Fruit fly (Drosophila melanogaster) whole organism, embryonic: ENCODE measurements around the gene pyx.
A peak's percentile ranks its signal among the peaks of the same experiment; 100 is the strongest.

Experiments used
- Ada2b ChIP-seq: fragments of 200-800 bp; sonication (Bioruptor generic); IDR thresholded peaks from 2 replicates; pipeline ENCODE4 v1.3.6; 2022; ENCODE audit warnings: missing biosample characterization, missing genetic modification characterization
- Atf3 ChIP-seq: fragments of 200-800 bp; sonication (Bioruptor generic); optimal IDR thresholded peaks from 3 replicates; lab custom pipeline; 2016; ENCODE audit warnings: missing biosample characterization, missing genetic modification characterization
- Blimp-1 ChIP-seq: fragments of 200-800 bp; sonication (Bioruptor generic); optimal IDR thresholded peaks from 3 replicates; lab custom pipeline; 2018; ENCODE audit warnings: missing biosample characterization, missing genetic modification characterization, mild to moderate bottlenecking, moderate library complexity, missing genetic modification reagents
- CG10274 ChIP-seq: fragments of 200-800 bp; sonication (Bioruptor generic); optimal IDR thresholded peaks from 3 replicates; lab custom pipeline; 2017; ENCODE audit warnings: missing biosample characterization, mild to moderate bottlenecking, missing genetic modification characterization
- CG10366 ChIP-seq: fragments of 200-800 bp; sonication (Bioruptor generic); IDR thresholded peaks from 2 replicates; pipeline ENCODE4 v1.3.6; 2022; ENCODE audit warnings: missing biosample characterization, missing genetic modification characterization
- CG11456 ChIP-seq: fragments of 200-800 bp; sonication (Bioruptor generic); IDR thresholded peaks from 3 replicates; pipeline ENCODE4 v1.3.6; 2022; ENCODE audit warnings: missing biosample characterization, missing genetic modification characterization
- CG11695 ChIP-seq: fragments of 200-800 bp; sonication (Bioruptor generic); IDR thresholded peaks from 3 replicates; pipeline ENCODE4 v1.3.6; 2022; ENCODE audit warnings: missing biosample characterization, missing genetic modification characterization
- CG1603 ChIP-seq: fragments of 200-800 bp; sonication (Bioruptor generic); optimal IDR thresholded peaks from 2 replicates; lab custom pipeline; 2019; ENCODE audit warnings: missing biosample characterization, mild to moderate bottlenecking, missing genetic modification characterization, moderate library complexity
- CG17912 ChIP-seq: fragments of 200-800 bp; sonication (Bioruptor generic); optimal IDR thresholded peaks from 2 replicates; lab custom pipeline; 2018; ENCODE audit warnings: missing biosample characterization, mild to moderate bottlenecking, missing genetic modification characterization
- CG18011 ChIP-seq: fragments of 200-800 bp; sonication (Bioruptor generic); optimal IDR thresholded peaks from 2 replicates; lab custom pipeline; 2017; ENCODE audit warnings: missing biosample characterization, missing genetic modification characterization, mild to moderate bottlenecking, moderate library complexity, missing genotype
- CG34224 ChIP-seq: fragments of 200-800 bp; sonication (Bioruptor generic); IDR thresholded peaks from 3 replicates; pipeline ENCODE4 v1.3.6; 2022; ENCODE audit warnings: missing biosample characterization, missing genetic modification characterization; ENCODE audit not compliant: partially characterized antibody
- CG34422 ChIP-seq: fragments of 200-800 bp; sonication (Bioruptor generic); IDR thresholded peaks from 3 replicates; pipeline ENCODE4 v1.3.6; 2022; ENCODE audit warnings: missing biosample characterization, missing genetic modification characterization
- CG4617 ChIP-seq: fragments of 200-800 bp; sonication (Bioruptor generic); optimal IDR thresholded peaks from 3 replicates; lab custom pipeline; 2016; ENCODE audit warnings: missing biosample characterization, missing genetic modification characterization, borderline replicate concordance
- CG4820 ChIP-seq: fragments of 200-800 bp; sonication (Bioruptor generic); optimal IDR thresholded peaks from 3 replicates; lab custom pipeline; 2016; ENCODE audit warnings: missing biosample characterization, missing genetic modification characterization
- CG7987 ChIP-seq: fragments of 200-800 bp; sonication (Bioruptor generic); optimal IDR thresholded peaks from 2 replicates; lab custom pipeline; 2018; ENCODE audit warnings: missing biosample characterization, mild to moderate bottlenecking, missing genetic modification characterization, moderate library complexity
- CG9932 ChIP-seq: fragments of 200-800 bp; sonication (Bioruptor generic); IDR thresholded peaks from 2 replicates; pipeline ENCODE4 v1.3.6; 2022; ENCODE audit warnings: missing biosample characterization, missing genetic modification characterization
- Dbx ChIP-seq: fragments of 200-800 bp; sonication (Bioruptor generic); IDR thresholded peaks from 3 replicates; pipeline ENCODE4 v1.3.6; 2022; ENCODE audit warnings: missing biosample characterization, missing genetic modification characterization
- E2f1 ChIP-seq: fragments of 200-800 bp; sonication (Bioruptor generic); IDR thresholded peaks from 2 replicates; pipeline ENCODE4 v1.3.6; 2022; ENCODE audit warnings: missing biosample characterization, missing genetic modification characterization
- E2f2 ChIP-seq: fragments of 200-800 bp; sonication (Bioruptor generic); IDR thresholded peaks from 2 replicates; pipeline ENCODE4 v1.3.6; 2022; ENCODE audit warnings: missing biosample characterization, missing genetic modification characterization
- Fer1 ChIP-seq: fragments of 200-800 bp; sonication (Bioruptor generic); optimal IDR thresholded peaks from 2 replicates; lab custom pipeline; 2017; ENCODE audit warnings: missing biosample characterization, mild to moderate bottlenecking, missing genetic modification characterization
- Fer3 ChIP-seq: fragments of 200-800 bp; sonication (Bioruptor generic); optimal IDR thresholded peaks from 2 replicates; lab custom pipeline; 2018; ENCODE audit warnings: missing biosample characterization, mild to moderate bottlenecking, missing genetic modification characterization, moderate library complexity
- Gsc ChIP-seq: fragments of 200-800 bp; sonication (Bioruptor generic); IDR thresholded peaks from 2 replicates; pipeline ENCODE4 v1.3.6; 2022; ENCODE audit warnings: missing biosample characterization, missing genetic modification characterization
- H2.0 ChIP-seq: fragments of 200-800 bp; sonication (Bioruptor generic); IDR thresholded peaks from 2 replicates; pipeline ENCODE4 v1.3.6; 2022; ENCODE audit warnings: missing biosample characterization, missing genetic modification characterization
- HLH3B ChIP-seq: fragments of 200-800 bp; sonication (Bioruptor generic); IDR thresholded peaks from 2 replicates; pipeline ENCODE4 v1.3.6; 2022; ENCODE audit warnings: missing biosample characterization, missing genetic modification characterization
- Med ChIP-seq: fragments of 200-800 bp; sonication (Bioruptor generic); peaks from one replicate; lab custom pipeline; 2016; ENCODE audit warnings: missing biosample characterization, missing genetic modification characterization, mild to moderate bottlenecking, inconsistent platforms, moderate library complexity
- Nf-YC ChIP-seq: fragments of 200-800 bp; optimal IDR thresholded peaks from 3 replicates; lab custom pipeline; 2019; ENCODE audit warnings: missing biosample characterization, mild to moderate bottlenecking, missing genetic modification characterization, moderate library complexity
- Opbp ChIP-seq: fragments of 200-800 bp; sonication (Bioruptor generic); IDR thresholded peaks from 3 replicates; pipeline ENCODE4 v1.3.6; 2022; ENCODE audit warnings: missing biosample characterization, missing genetic modification characterization; ENCODE audit not compliant: partially characterized antibody
- Sry-β ChIP-seq: fragments of 200-800 bp; sonication (Bioruptor generic); optimal IDR thresholded peaks from 2 replicates; lab custom pipeline; 2018; ENCODE audit warnings: missing biosample characterization, mild to moderate bottlenecking, missing genetic modification characterization, moderate library complexity
- YL-1 ChIP-seq: fragments of 200-800 bp; sonication (Bioruptor generic); optimal IDR thresholded peaks from 3 replicates; lab custom pipeline; 2017; ENCODE audit warnings: missing biosample characterization, mild to moderate bottlenecking, missing genetic modification characterization
- chinmo ChIP-seq: fragments of 200-800 bp; sonication (Bioruptor generic); IDR thresholded peaks from 4 replicates; pipeline ENCODE4 v1.3.6; 2022; ENCODE audit warnings: missing biosample characterization, missing genetic modification characterization; ENCODE audit not compliant: partially characterized antibody
- chm ChIP-seq: fragments of 200-800 bp; sonication (Bioruptor generic); IDR thresholded peaks from 2 replicates; pipeline ENCODE4 v1.3.6; 2022; ENCODE audit warnings: missing biosample characterization, missing genetic modification characterization
- chn ChIP-seq: fragments of 200-800 bp; sonication (Bioruptor generic); optimal IDR thresholded peaks from 2 replicates; lab custom pipeline; 2016; ENCODE audit warnings: missing biosample characterization, missing genetic modification characterization
- croc ChIP-seq: fragments of 200-800 bp; sonication (Bioruptor generic); conservative IDR thresholded peaks from 3 replicates; pipeline ENCODE4 v1.3.6; 2022; ENCODE audit warnings: missing biosample characterization, missing genetic modification characterization
- hb ChIP-seq: fragments of 200-800 bp; sonication (Bioruptor generic); IDR thresholded peaks from 3 replicates; pipeline ENCODE4 v1.3.6; 2022; ENCODE audit warnings: missing biosample characterization, missing genetic modification characterization; ENCODE audit not compliant: partially characterized antibody
- her ChIP-seq: fragments of 200-800 bp; sonication (Bioruptor generic); optimal IDR thresholded peaks from 2 replicates; lab custom pipeline; 2016; ENCODE audit warnings: missing biosample characterization, missing genetic modification characterization
- luna ChIP-seq: fragments of 200-800 bp; sonication (Bioruptor generic); optimal IDR thresholded peaks from 2 replicates; lab custom pipeline; 2016; ENCODE audit warnings: missing biosample characterization, missing genetic modification characterization
- mld ChIP-seq: fragments of 200-800 bp; sonication (Bioruptor generic); IDR thresholded peaks from 3 replicates; pipeline ENCODE4 v1.3.6; 2022; ENCODE audit warnings: missing biosample characterization, missing genetic modification characterization; ENCODE audit not compliant: partially characterized antibody
- nerfin-1 ChIP-seq: fragments of 200-800 bp; sonication (Bioruptor generic); optimal IDR thresholded peaks from 3 replicates; lab custom pipeline; 2019; ENCODE audit warnings: missing biosample characterization, mild to moderate bottlenecking, missing genetic modification characterization, moderate library complexity
- nmo ChIP-seq: fragments of 200-800 bp; sonication (Bioruptor generic); optimal IDR thresholded peaks from 2 replicates; lab custom pipeline; 2018; ENCODE audit warnings: missing biosample characterization, mild to moderate bottlenecking, missing genetic modification characterization, moderate library complexity
- onecut ChIP-seq: fragments of 200-800 bp; sonication (Bioruptor generic); IDR thresholded peaks from 2 replicates; pipeline ENCODE4 v1.3.6; 2022; ENCODE audit warnings: missing biosample characterization, missing genetic modification characterization
- pnt ChIP-seq: fragments of 200-800 bp; sonication (Bioruptor generic); optimal IDR thresholded peaks from 3 replicates; lab custom pipeline; 2016; ENCODE audit warnings: missing biosample characterization, missing genetic modification characterization
- pum ChIP-seq: fragments of 200-800 bp; sonication (Bioruptor generic); optimal IDR thresholded peaks from 2 replicates; lab custom pipeline; 2016; ENCODE audit warnings: missing biosample characterization, missing genetic modification characterization
- ranshi ChIP-seq: fragments of 200-800 bp; sonication (Bioruptor generic); IDR thresholded peaks from 2 replicates; pipeline ENCODE4 v1.3.6; 2022; ENCODE audit warnings: missing biosample characterization, missing genetic modification characterization
- scrt ChIP-seq: fragments of 200-800 bp; sonication (Bioruptor generic); optimal IDR thresholded peaks from 2 replicates; lab custom pipeline; 2018; ENCODE audit warnings: missing biosample characterization, mild to moderate bottlenecking, missing genetic modification characterization, moderate library complexity
- shn ChIP-seq: fragments of 200-800 bp; sonication (Bioruptor generic); optimal IDR thresholded peaks from 3 replicates; lab custom pipeline; 2016; ENCODE audit warnings: missing biosample characterization, missing genetic modification characterization
- so ChIP-seq: fragments of 200-800 bp; sonication (Bioruptor generic); IDR thresholded peaks from 3 replicates; pipeline ENCODE4 v1.3.6; 2022; ENCODE audit warnings: missing biosample characterization, missing genetic modification characterization
- vfl ChIP-seq: fragments of 200-800 bp; sonication (Bioruptor generic); optimal IDR thresholded peaks from 2 replicates; lab custom pipeline; 2016; ENCODE audit warnings: missing biosample characterization, missing genetic modification characterization
- z ChIP-seq: fragments of 200-800 bp; sonication (Bioruptor generic); IDR thresholded peaks from 3 replicates; pipeline ENCODE4 v1.3.6; 2022; ENCODE audit warnings: missing biosample characterization, missing genetic modification characterization
- zf30C ChIP-seq: fragments of 200-800 bp; sonication (Bioruptor generic); optimal IDR thresholded peaks from 3 replicates; lab custom pipeline; 2018; ENCODE audit warnings: missing biosample characterization, mild to moderate bottlenecking, missing genetic modification characterization

pyx gene

dm6 chr3L:199050-199745 is 23.7 kb downstream of the pyx start (continued):
- no peak for TF ChIP-seq Fer1 (GFP tag; lab: Kevin White, UChicago)
- TF ChIP-seq Blimp-1 (GFP tag; lab: Kevin White, UChicago), result no peak
- no peak for TF ChIP-seq her (GFP tag; lab: Kevin White, UChicago)
- no peak for TF ChIP-seq CG10274 (GFP tag; lab: Kevin White, UChicago)
- TF ChIP-seq Ada2b, result peak; percentile 21; the same call in 1 of the 2 replicates
- peak; percentile 98 for TF ChIP-seq CG4617 (GFP tag; lab: Kevin White, UChicago)
- TF ChIP-seq so (GFP tag; lab: Robert Waterston, UW), result no peak
- TF ChIP-seq ranshi (GFP tag; lab: Robert Waterston, UW), result no peak
- peak; percentile 57; the same call in 1 of the 2 replicates for TF ChIP-seq E2f1 (GFP tag; lab: Robert Waterston, UW)
- peak; percentile 84 for TF ChIP-seq chn (GFP tag; lab: Kevin White, UChicago)
- no peak for TF ChIP-seq shn
- peak; percentile 15; the same call in 1 of the 2 replicates for TF ChIP-seq CG10366
- TF ChIP-seq nerfin-1 (tag; lab: Kevin White, UChicago), result peak; percentile 15
- peak; percentile 42; the same call in 1 of the 3 replicates for TF ChIP-seq CG11695 (GFP tag; lab: Robert Waterston, UW)
- TF ChIP-seq CG11456 (GFP tag; lab: Robert Waterston, UW), result peak; percentile 53; the same call in 1 of the 3 replicates
- peak; percentile 30; the same call in 1 of the 3 replicates for TF ChIP-seq hb
- peak; percentile 61 for TF ChIP-seq nmo
- TF ChIP-seq z (GFP tag; lab: Robert Waterston, UW), result peak; percentile 25; the same call in 1 of the 3 replicates
- TF ChIP-seq Gsc (GFP tag; lab: Robert Waterston, UW), result no peak
- TF ChIP-seq CG34422 (GFP tag; lab: Robert Waterston, UW), result peak; percentile 98
- TF ChIP-seq chm (GFP tag; lab: Robert Waterston, UW), result peak; percentile 68; the same call in 1 of the 2 replicates
- TF ChIP-seq CG1603, result no peak
- TF ChIP-seq pnt (GFP tag; lab: Kevin White, UChicago), result no peak
- TF ChIP-seq YL-1 (GFP tag; lab: Kevin White, UChicago), result peak; percentile 87
- no peak for TF ChIP-seq H2.0
- no peak for TF ChIP-seq scrt
- TF ChIP-seq vfl, result no peak
- no peak for TF ChIP-seq mld (GFP tag; lab: Robert Waterston, UW)
- TF ChIP-seq CG9932 (GFP tag; lab: Robert Waterston, UW), result peak; percentile 44
- peak; percentile 13 for TF ChIP-seq CG7987 (GFP tag; lab: Kevin White, UChicago)
- TF ChIP-seq CG4820 (GFP tag; lab: Kevin White, UChicago), result peak; percentile 7
- TF ChIP-seq zf30C, result no peak
- TF ChIP-seq HLH3B (GFP tag; lab: Robert Waterston, UW), result peak; percentile 34; the same call in 1 of the 2 replicates
- peak; percentile 21; the same call in 1 of the 2 replicates for TF ChIP-seq onecut (GFP tag; lab: Robert Waterston, UW)
- TF ChIP-seq E2f2, result peak; percentile 33
- peak; percentile 32 for TF ChIP-seq pum (GFP tag; lab: Kevin White, UChicago)
- TF ChIP-seq Nf-YC, result no peak
- no peak for TF ChIP-seq luna
- TF ChIP-seq CG17912 (GFP tag; lab: Kevin White, UChicago), result peak; percentile 21
- peak; percentile 33; the same call in 2 of the 3 replicates for TF ChIP-seq CG34224 (GFP tag; lab: Robert Waterston, UW)
- TF ChIP-seq Atf3 (GFP tag; lab: Kevin White, UChicago), result peak; percentile 23
- TF ChIP-seq Sry-β, result no peak
- TF ChIP-seq croc (GFP tag; lab: Robert Waterston, UW), result peak; percentile 20; the same call in 1 of the 3 replicates
- TF ChIP-seq Med, result peak; percentile 93
- peak; percentile 78 for TF ChIP-seq Opbp (GFP tag; lab: Robert Waterston, UW)
- peak; percentile 42; the same call in 1 of the 3 replicates for TF ChIP-seq Dbx (GFP tag; lab: Robert Waterston, UW)
- no peak for TF ChIP-seq Fer3
- TF ChIP-seq CG18011 (GFP tag; lab: Kevin White, UChicago), result peak; percentile 100
- TF ChIP-seq chinmo (GFP tag; lab: Robert Waterston, UW), result peak; percentile 96; the same call in 2 of the 4 replicates
